Fruit fly (Drosophila melanogaster) whole organism, embryonic: ENCODE data around the gene Pink1.
A peak's percentile ranks its signal among the peaks of the same experiment; 100 is the strongest.

Source experiments
- B-H1 ChIP-seq: fragments of 200-800 bp; sonication (Bioruptor generic); IDR thresholded peaks from 3 replicates; pipeline ENCODE4 v1.3.6; 2022; ENCODE audit warnings: missing biosample characterization, missing genetic modification characterization
- Blimp-1 ChIP-seq: fragments of 200-800 bp; sonication (Bioruptor generic); optimal IDR thresholded peaks from 3 replicates; lab custom pipeline; 2018; ENCODE audit warnings: missing biosample characterization, missing genetic modification characterization, mild to moderate bottlenecking, moderate library complexity, missing genetic modification reagents
- CG10147 ChIP-seq: fragments of 200-800 bp; sonication (Bioruptor generic); optimal IDR thresholded peaks from 2 replicates; lab custom pipeline; 2019; ENCODE audit warnings: missing biosample characterization, mild to moderate bottlenecking, missing genetic modification characterization, moderate library complexity
- CG1024 ChIP-seq: fragments of 200-800 bp; sonication (Bioruptor generic); IDR thresholded peaks from 2 replicates; pipeline ENCODE4 v1.3.6; 2022; ENCODE audit warnings: missing biosample characterization, missing genetic modification characterization
- CG10543 ChIP-seq: fragments of 200-800 bp; sonication (Bioruptor generic); optimal IDR thresholded peaks from 3 replicates; lab custom pipeline; 2017; ENCODE audit warnings: missing biosample characterization, mild to moderate bottlenecking, missing genetic modification characterization, moderate library complexity
- CG10654 ChIP-seq: fragments of 200-800 bp; sonication (Bioruptor generic); optimal IDR thresholded peaks from 2 replicates; lab custom pipeline; 2016; ENCODE audit warnings: missing biosample characterization, missing genetic modification characterization
- CG12071 ChIP-seq: fragments of 200-800 bp; sonication (Bioruptor generic); optimal IDR thresholded peaks from 3 replicates; lab custom pipeline; 2018; ENCODE audit warnings: missing biosample characterization, mild to moderate bottlenecking, missing genetic modification characterization
- CG12104 ChIP-seq: fragments of 200-800 bp; sonication (Bioruptor generic); optimal IDR thresholded peaks from 3 replicates; lab custom pipeline; 2016; ENCODE audit warnings: missing biosample characterization, missing genetic modification characterization
- CG12391 ChIP-seq: fragments of 200-800 bp; sonication (Bioruptor generic); optimal IDR thresholded peaks from 3 replicates; lab custom pipeline; 2018; ENCODE audit warnings: missing biosample characterization, mild to moderate bottlenecking, missing genetic modification characterization, moderate library complexity
- CG12744 ChIP-seq: fragments of 200-800 bp; sonication (Bioruptor generic); optimal IDR thresholded peaks from 2 replicates; lab custom pipeline; 2016; ENCODE audit warnings: missing biosample characterization, missing genetic modification characterization
- CG13624 ChIP-seq: fragments of 200-800 bp; sonication (Bioruptor generic); optimal IDR thresholded peaks from 2 replicates; lab custom pipeline; 2016; ENCODE audit warnings: missing biosample characterization, missing genetic modification characterization
- CG14710 ChIP-seq: fragments of 200-800 bp; sonication (Bioruptor generic); optimal IDR thresholded peaks from 3 replicates; lab custom pipeline; 2019; ENCODE audit warnings: missing biosample characterization, mild to moderate bottlenecking, missing genetic modification characterization, moderate library complexity
- CG1529 ChIP-seq: fragments of 200-800 bp; sonication (Bioruptor generic); optimal IDR thresholded peaks from 3 replicates; lab custom pipeline; 2018; ENCODE audit warnings: missing biosample characterization, missing genetic modification characterization
- CG17385 ChIP-seq: fragments of 200-800 bp; sonication (Bioruptor generic); optimal IDR thresholded peaks from 3 replicates; lab custom pipeline; 2018; ENCODE audit warnings: missing biosample characterization, mild to moderate bottlenecking, missing genetic modification characterization
- CG17612 ChIP-seq: fragments of 200-800 bp; sonication (Bioruptor generic); IDR thresholded peaks from 2 replicates; pipeline ENCODE4 v1.3.6; 2022; ENCODE audit warnings: missing biosample characterization, missing genetic modification characterization
- CG18764 ChIP-seq: fragments of 200-800 bp; sonication (Bioruptor generic); optimal IDR thresholded peaks from 3 replicates; lab custom pipeline; 2016; ENCODE audit warnings: missing biosample characterization, missing genetic modification characterization
- CG2202 ChIP-seq: fragments of 200-800 bp; sonication (Bioruptor generic); optimal IDR thresholded peaks from 2 replicates; lab custom pipeline; 2018; ENCODE audit warnings: missing biosample characterization, mild to moderate bottlenecking, missing genetic modification characterization
- CG30403 ChIP-seq: fragments of 200-800 bp; sonication (Bioruptor generic); optimal IDR thresholded peaks from 3 replicates; lab custom pipeline; 2016; ENCODE audit warnings: missing biosample characterization, missing genetic modification characterization
- CG31388 ChIP-seq: fragments of 200-800 bp; sonication (Bioruptor generic); optimal IDR thresholded peaks from 2 replicates; lab custom pipeline; 2016; ENCODE audit warnings: missing biosample characterization, missing genetic modification characterization
- CG7745 ChIP-seq: fragments of 200-800 bp; sonication (Bioruptor generic); optimal IDR thresholded peaks from 2 replicates; lab custom pipeline; 2018; ENCODE audit warnings: missing biosample characterization, mild to moderate bottlenecking, missing genetic modification characterization, moderate library complexity
- CG7928 ChIP-seq: fragments of 200-800 bp; sonication (Bioruptor generic); optimal IDR thresholded peaks from 2 replicates; lab custom pipeline; 2017; ENCODE audit warnings: missing biosample characterization, mild to moderate bottlenecking, missing genetic modification characterization
- CG8765 ChIP-seq: fragments of 200-800 bp; sonication (Bioruptor generic); IDR thresholded peaks from 2 replicates; pipeline ENCODE4 v1.3.6; 2022; ENCODE audit warnings: missing biosample characterization, missing genetic modification characterization
- CG8944 ChIP-seq: fragments of 200-800 bp; sonication (Bioruptor generic); optimal IDR thresholded peaks from 3 replicates; lab custom pipeline; 2016; ENCODE audit warnings: missing biosample characterization, missing genetic modification characterization
- Dp ChIP-seq: fragments of 200-800 bp; sonication (Bioruptor generic); optimal IDR thresholded peaks from 2 replicates; lab custom pipeline; 2018; ENCODE audit warnings: missing biosample characterization, mild to moderate bottlenecking, missing genetic modification characterization, moderate library complexity
- Ets65A ChIP-seq: fragments of 200-800 bp; sonication (Bioruptor generic); peaks from one replicate; lab custom pipeline; 2016; ENCODE audit warnings: missing biosample characterization, missing genetic modification characterization
- Hey ChIP-seq: fragments of 200-800 bp; sonication (Bioruptor generic); optimal IDR thresholded peaks from 3 replicates; lab custom pipeline; 2018; ENCODE audit warnings: missing biosample characterization, mild to moderate bottlenecking, missing genetic modification characterization
- Hr51 ChIP-seq, 2 experiments: fragments of 200-800 bp; sonication (Bioruptor generic); optimal IDR thresholded peaks; 2 replicates in 1 of 2; 3 replicates in 1 of 2; lab custom pipeline; 2016 to 2018; ENCODE audit warnings: missing biosample characterization in 2 of 2, missing genetic modification characterization in 2 of 2, mild to moderate bottlenecking in 1 of 2, moderate library complexity in 1 of 2
- MESR4 ChIP-seq: fragments of 200-800 bp; sonication (Bioruptor generic); optimal IDR thresholded peaks from 2 replicates; lab custom pipeline; 2018; ENCODE audit warnings: missing biosample characterization, mild to moderate bottlenecking, missing genetic modification characterization, moderate library complexity
- Meics ChIP-seq: fragments of 200-800 bp; sonication (Bioruptor generic); optimal IDR thresholded peaks from 2 replicates; lab custom pipeline; 2017; ENCODE audit warnings: missing biosample characterization, mild to moderate bottlenecking, missing genetic modification characterization
- Ptx1 ChIP-seq: fragments of 200-800 bp; sonication (Bioruptor generic); IDR thresholded peaks from 2 replicates; pipeline ENCODE4 v1.3.6; 2022; ENCODE audit warnings: missing biosample characterization, missing genetic modification characterization
- Sox100B ChIP-seq: fragments of 200-800 bp; sonication (Bioruptor generic); optimal IDR thresholded peaks from 3 replicates; lab custom pipeline; 2018; ENCODE audit warnings: missing biosample characterization, mild to moderate bottlenecking, missing genetic modification characterization
- Usf ChIP-seq: fragments of 200-800 bp; sonication (Bioruptor generic); optimal IDR thresholded peaks from 2 replicates; lab custom pipeline; 2017; ENCODE audit warnings: missing genotype, missing biosample characterization, missing genetic modification characterization
- ab ChIP-seq: fragments of 200-800 bp; sonication (Bioruptor generic); optimal IDR thresholded peaks from 2 replicates; lab custom pipeline; 2016; ENCODE audit warnings: missing biosample characterization, missing genetic modification characterization
- amos ChIP-seq: fragments of 200-800 bp; sonication (Bioruptor generic); IDR thresholded peaks from 2 replicates; pipeline ENCODE4 v1.3.6; 2022; ENCODE audit warnings: missing biosample characterization, missing genetic modification characterization; ENCODE audit not compliant: partially characterized antibody
- ap ChIP-seq: fragments of 200-800 bp; sonication (Bioruptor generic); IDR thresholded peaks from 2 replicates; pipeline ENCODE4 v1.3.6; 2022; ENCODE audit warnings: missing biosample characterization, missing genetic modification characterization
- br ChIP-seq: fragments of >200 bp; optimal IDR thresholded peaks from 2 replicates; lab custom pipeline; 2017
- cato ChIP-seq: fragments of 200-800 bp; sonication (Bioruptor generic); optimal IDR thresholded peaks from 2 replicates; lab custom pipeline; 2016; ENCODE audit warnings: missing biosample characterization, missing genetic modification characterization, borderline replicate concordance
- chn ChIP-seq: fragments of 200-800 bp; sonication (Bioruptor generic); optimal IDR thresholded peaks from 2 replicates; lab custom pipeline; 2016; ENCODE audit warnings: missing biosample characterization, missing genetic modification characterization
- eve ChIP-seq, 2 experiments: fragments of >200 bp; optimal IDR thresholded peaks; 2 replicates each; lab custom pipeline; 2017; ENCODE audit warnings: missing biosample characterization in 2 of 2, missing genetic modification characterization in 2 of 2
- fd3F ChIP-seq: fragments of 200-800 bp; sonication (Bioruptor generic); optimal IDR thresholded peaks from 2 replicates; lab custom pipeline; 2018; ENCODE audit warnings: missing biosample characterization, mild to moderate bottlenecking, missing genetic modification characterization, moderate library complexity
- grau ChIP-seq: fragments of 200-800 bp; optimal IDR thresholded peaks from 3 replicates; lab custom pipeline; 2019; ENCODE audit warnings: missing biosample characterization, mild to moderate bottlenecking, missing genetic modification characterization, moderate library complexity
- ind ChIP-seq: fragments of 200-800 bp; sonication (Bioruptor generic); optimal IDR thresholded peaks from 3 replicates; lab custom pipeline; 2016; ENCODE audit warnings: missing biosample characterization, missing genetic modification characterization
- jing ChIP-seq: fragments of 200-800 bp; sonication (Bioruptor generic); optimal IDR thresholded peaks from 2 replicates; lab custom pipeline; 2018; ENCODE audit warnings: missing biosample characterization, mild to moderate bottlenecking, missing genetic modification characterization
- lbe ChIP-seq: fragments of 200-800 bp; sonication (Bioruptor generic); optimal IDR thresholded peaks from 2 replicates; lab custom pipeline; 2016; ENCODE audit warnings: missing biosample characterization, mild to moderate bottlenecking, missing genetic modification characterization
- lola ChIP-seq, 3 experiments: fragments of >200 bp in 2 of 3; fragments of 200-800 bp in 1 of 3; sonication (Bioruptor generic) in 1 of 3; optimal IDR thresholded peaks; 2 replicates each; lab custom pipeline; 2017 to 2019; ENCODE audit warnings: missing biosample characterization in 3 of 3, missing genetic modification characterization in 3 of 3, mild to moderate bottlenecking in 1 of 3, moderate library complexity in 1 of 3
- otp ChIP-seq: fragments of 200-800 bp; sonication (Bioruptor generic); IDR thresholded peaks from 3 replicates; pipeline ENCODE4, ENCODE4 v1.3.6; 2022; ENCODE audit warnings: missing biosample characterization, missing genetic modification characterization
- ro ChIP-seq: fragments of 200-800 bp; sonication (Bioruptor generic); IDR thresholded peaks from 2 replicates; pipeline ENCODE4 v1.3.6; 2022; ENCODE audit warnings: missing biosample characterization, missing genetic modification characterization
- sens-2 ChIP-seq: fragments of 200-800 bp; sonication (Bioruptor generic); IDR thresholded peaks from 2 replicates; pipeline ENCODE4 v1.3.6; 2022; ENCODE audit warnings: missing biosample characterization, missing genetic modification characterization
- trem ChIP-seq: fragments of 200-800 bp; optimal IDR thresholded peaks from 3 replicates; lab custom pipeline; 2019; ENCODE audit warnings: missing biosample characterization, mild to moderate bottlenecking, missing genetic modification characterization, moderate library complexity
- usp ChIP-seq: fragments of >200 bp; optimal IDR thresholded peaks from 2 replicates; lab custom pipeline; 2017; ENCODE audit warnings: missing biosample characterization, missing genetic modification characterization
- zf30C ChIP-seq: fragments of 200-800 bp; sonication (Bioruptor generic); optimal IDR thresholded peaks from 3 replicates; lab custom pipeline; 2018; ENCODE audit warnings: missing biosample characterization, mild to moderate bottlenecking, missing genetic modification characterization

The Pink1 gene

DNA sequence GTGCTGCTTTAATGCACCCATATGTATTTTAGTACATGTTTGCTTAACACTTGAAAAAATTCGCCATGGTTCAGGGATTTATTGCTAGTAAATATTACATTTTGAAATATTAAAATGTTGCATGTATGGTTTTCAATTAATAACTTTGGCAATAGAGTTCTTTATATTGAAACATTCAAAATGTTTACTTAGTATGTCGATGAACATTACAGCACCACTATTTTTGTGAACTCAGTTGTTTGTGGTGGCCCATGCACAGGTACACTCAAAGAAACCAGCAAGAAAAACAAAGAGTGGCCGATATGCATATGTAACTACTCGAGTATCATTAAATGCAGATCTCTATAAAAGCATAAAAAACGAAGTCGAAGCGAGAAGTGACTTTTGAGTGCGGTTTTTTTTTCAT is 18.4 kb downstream of the Pink1 start (continued):
- peak; percentile 88 for TF ChIP-seq Ets65A
- TF ChIP-seq CG7745 = no peak
- TF ChIP-seq eve (GFP tag; optimal IDR thresholded peaks at IDR 0.05; lab: Kevin White, UChicago) = peak in 1 of 2 experiments; percentile 84
- 0 out of 3 replicates have a peak, but pooled peaks have one; percentile 51 for TF ChIP-seq otp (GFP tag; lab: Robert Waterston, UW)
- TF ChIP-seq chn (GFP tag; lab: Kevin White, UChicago) = peak; percentile 56
- TF ChIP-seq Usf = no peak
- TF ChIP-seq B-H1 (GFP tag; lab: Robert Waterston, UW) = 0 out of 3 replicates have a peak, but pooled peaks have one; percentile 24
- TF ChIP-seq CG10147 (GFP tag; lab: Kevin White, UChicago) = peak; percentile 18
- TF ChIP-seq Ptx1 = peak; percentile 81
- TF ChIP-seq ind (GFP tag; lab: Kevin White, UChicago) = peak; percentile 37
- TF ChIP-seq Dp (GFP tag; lab: Kevin White, UChicago) = no peak
- TF ChIP-seq CG1529 (GFP tag; lab: Kevin White, UChicago) = peak; percentile 59
- no peak for TF ChIP-seq fd3F
- TF ChIP-seq Hr51 (GFP tag; optimal IDR thresholded peaks at IDR 0.05; lab: Kevin White, UChicago) = peak in 1 of 2 experiments; percentile 83
- TF ChIP-seq ro (GFP tag; lab: Robert Waterston, UW) = 0 out of 2 replicates have a peak, but pooled peaks have one; percentile 19
- TF ChIP-seq CG8944 (GFP tag; lab: Kevin White, UChicago) = peak; percentile 58
- no peak for TF ChIP-seq amos (GFP tag; lab: Robert Waterston, UW)
- no peak for TF ChIP-seq CG31388 (GFP tag; lab: Kevin White, UChicago)
- peak; percentile 22 for TF ChIP-seq jing (GFP tag; lab: Kevin White, UChicago)
- peak; percentile 39; the same call in 1 of the 2 replicates for TF ChIP-seq sens-2 (GFP tag; lab: Robert Waterston, UW)
- peak; percentile 49 for TF ChIP-seq Meics (GFP tag; lab: Kevin White, UChicago)
- TF ChIP-seq CG12744 (GFP tag; lab: Kevin White, UChicago) = peak; percentile 29
- TF ChIP-seq MESR4 (GFP tag; lab: Kevin White, UChicago) = no peak
- peak; percentile 65 for TF ChIP-seq grau (tag; lab: Kevin White, UChicago)
- peak; percentile 68 for TF ChIP-seq CG14710 (tag; lab: Kevin White, UChicago)
- TF ChIP-seq br (lab: Kevin White, UChicago) = no peak
- TF ChIP-seq CG30403 (GFP tag; lab: Kevin White, UChicago) = peak; percentile 68
- TF ChIP-seq lola (GFP tag; optimal IDR thresholded peaks at IDR 0.05; lab: Kevin White, UChicago) = peak in 1 of 3 experiments; percentile 71
- TF ChIP-seq CG17612 = no peak
- TF ChIP-seq Sox100B = peak; percentile 81
- peak; percentile 47 for TF ChIP-seq CG10654
- no peak for TF ChIP-seq cato (GFP tag; lab: Kevin White, UChicago)
- peak; percentile 76 for TF ChIP-seq Blimp-1
- TF ChIP-seq CG8765 (GFP tag; lab: Robert Waterston, UW) = no peak
- no peak for TF ChIP-seq lbe (GFP tag; lab: Kevin White, UChicago)
- TF ChIP-seq CG12104 (GFP tag; lab: Kevin White, UChicago) = peak; percentile 12
- peak; percentile 45 for TF ChIP-seq CG2202 (tag; lab: Kevin White, UChicago)
- TF ChIP-seq trem (tag; lab: Kevin White, UChicago) = peak; percentile 64
- TF ChIP-seq CG12071 (GFP tag; lab: Kevin White, UChicago) = peak; percentile 52
- no peak for TF ChIP-seq Hey (tag; lab: Kevin White, UChicago)
- TF ChIP-seq CG12391 = peak; percentile 72
- TF ChIP-seq ab (GFP tag; lab: Kevin White, UChicago) = no peak
- peak; percentile 65 for TF ChIP-seq CG17385 (GFP tag; lab: Kevin White, UChicago)
- 0 out of 2 replicates have a peak, but pooled peaks have one; percentile 25 for TF ChIP-seq ap (GFP tag; lab: Robert Waterston, UW)
- peak; percentile 23 for TF ChIP-seq CG18764 (GFP tag; lab: Kevin White, UChicago)
- no peak for TF ChIP-seq CG13624 (GFP tag; lab: Kevin White, UChicago)
- TF ChIP-seq zf30C = peak; percentile 38
- 0 out of 2 replicates have a peak, but pooled peaks have one; percentile 19 for TF ChIP-seq CG1024 (GFP tag; lab: Robert Waterston, UW)
- TF ChIP-seq usp (GFP tag; lab: Kevin White, UChicago) = no peak
- no peak for TF ChIP-seq CG7928 (GFP tag; lab: Kevin White, UChicago)
- no peak for TF ChIP-seq CG10543 (GFP tag; lab: Kevin White, UChicago)
